Fruit fly (Drosophila melanogaster): ENCODE measurements around the gene CG31816.
A peak's percentile ranks its signal among the peaks of the same experiment; 100 is the strongest.

Gene CG31816

dm6 chr2L:16499559-16499958 lies 42.8 kb upstream of the CG31816 start:
- no peak for TF ChIP-seq EcR (GFP tag; optimal IDR thresholded peaks at IDR 0.05)

- TF ChIP-seq CG12605 (GFP tag; IDR thresholded peaks at IDR 0.05) (peak; percentile 92), Ets98B (GFP tag; IDR thresholded peaks at IDR 0.05) (peak; percentile 91), gl (tag; optimal IDR thresholded peaks at IDR 0.05) (peak; percentile 66), CG9948 (tag; optimal IDR thresholded peaks at IDR 0.05) (peak; percentile 81), CG8159 (tag; optimal IDR thresholded peaks at IDR 0.05) (peak; percentile 75), D1 (tag; optimal IDR thresholded peaks at IDR 0.05) (peak; percentile 44), Pif1B (GFP tag; optimal IDR thresholded peaks at IDR 0.05) (peak; percentile 79), CG4496 (GFP tag; IDR thresholded peaks at IDR 0.05) (peak; percentile 92), EcR (GFP tag; optimal IDR thresholded peaks at IDR 0.05) (peak; percentile 20), CG13204 (GFP tag; optimal IDR thresholded peaks at IDR 0.05) (peak; percentile 73), CG8301 (tag; optimal IDR thresholded peaks at IDR 0.05) (peak; percentile 77), CG17806 (tag; optimal IDR thresholded peaks at IDR 0.05) (peak; percentile 66), CG32121 (GFP tag; IDR thresholded peaks at IDR 0.05) (peak; percentile 92), Pif1A (GFP tag; optimal IDR thresholded peaks at IDR 0.05) (peak; percentile 86), CG14655 (GFP tag; optimal IDR thresholded peaks at IDR 0.05) (peak; percentile 78), Snoo (tag; optimal IDR thresholded peaks at IDR 0.05) (peak; percentile 74), CG34367 (tag; optimal IDR thresholded peaks at IDR 0.05) (peak; percentile 79), CG10348 (GFP tag; IDR thresholded peaks at IDR 0.05) (peak; percentile 78), fd96Ca (GFP tag; IDR thresholded peaks at IDR 0.05) (peak; percentile 87), rn (GFP tag; IDR thresholded peaks at IDR 0.05) (peak; percentile 74; the same call in 1 of the 2 replicates), CG15710 (tag; optimal IDR thresholded peaks at IDR 0.05) (peak; percentile 89)
These were observed 41.9 kb upstream of the CG31816 start for dm6 chr2L:16500469-16500868.

dm6 chr2L:16501366-16501765 lies 41.0 kb upstream of the CG31816 start:
- TF ChIP-seq CG10348 (GFP tag; IDR thresholded peaks at IDR 0.05) (no peak), CG32121 (GFP tag; IDR thresholded peaks at IDR 0.05) (peak; percentile 54), CG34367 (tag; optimal IDR thresholded peaks at IDR 0.05) (no peak), CG15710 (tag; optimal IDR thresholded peaks at IDR 0.05) (no peak), CG14655 (GFP tag; optimal IDR thresholded peaks at IDR 0.05) (peak; percentile 28), CG12605 (GFP tag; IDR thresholded peaks at IDR 0.05) (0 out of 2 replicates have a peak, but pooled peaks have one; percentile 40), CG8159 (tag; optimal IDR thresholded peaks at IDR 0.05) (no peak), CG4496 (GFP tag; IDR thresholded peaks at IDR 0.05) (peak; percentile 51; the same call in 2 of the 3 replicates), EcR (GFP tag; optimal IDR thresholded peaks at IDR 0.05) (no peak), Pif1A (GFP tag; optimal IDR thresholded peaks at IDR 0.05) (peak; percentile 40), Ets98B (GFP tag; IDR thresholded peaks at IDR 0.05) (0 out of 2 replicates have a peak, but pooled peaks have one; percentile 18), CG9948 (tag; optimal IDR thresholded peaks at IDR 0.05) (no peak), CG8301 (tag; optimal IDR thresholded peaks at IDR 0.05) (peak; percentile 11), gl (tag; optimal IDR thresholded peaks at IDR 0.05) (no peak), CG17806 (tag; optimal IDR thresholded peaks at IDR 0.05) (no peak), fd96Ca (GFP tag; IDR thresholded peaks at IDR 0.05) (peak; percentile 68; the same call in 2 of the 3 replicates)

- TF ChIP-seq CG8301 (tag; optimal IDR thresholded peaks at IDR 0.05) (peak; percentile 49), CG10348 (GFP tag; IDR thresholded peaks at IDR 0.05) (no peak), Pif1B (GFP tag; optimal IDR thresholded peaks at IDR 0.05) (peak; percentile 43), gl (tag; optimal IDR thresholded peaks at IDR 0.05) (no peak), Ets98B (GFP tag; IDR thresholded peaks at IDR 0.05) (no peak), CG14655 (GFP tag; optimal IDR thresholded peaks at IDR 0.05) (peak; percentile 76), CG8159 (tag; optimal IDR thresholded peaks at IDR 0.05) (peak; percentile 76), CG15710 (tag; optimal IDR thresholded peaks at IDR 0.05) (peak; percentile 75), CG34367 (tag; optimal IDR thresholded peaks at IDR 0.05) (peak; percentile 55), Pif1A (GFP tag; optimal IDR thresholded peaks at IDR 0.05) (peak; percentile 58), Snoo (tag; optimal IDR thresholded peaks at IDR 0.05) (peak; percentile 55), D1 (tag; optimal IDR thresholded peaks at IDR 0.05) (no peak), CG32121 (GFP tag; IDR thresholded peaks at IDR 0.05) (no peak; the same call in 1 of the 2 replicates), CG13204 (GFP tag; optimal IDR thresholded peaks at IDR 0.05) (peak; percentile 24), fd96Ca (GFP tag; IDR thresholded peaks at IDR 0.05) (no peak; the same call in 2 of the 3 replicates), CG9948 (tag; optimal IDR thresholded peaks at IDR 0.05) (peak; percentile 63), CG17806 (tag; optimal IDR thresholded peaks at IDR 0.05) (peak; percentile 57), rn (GFP tag; IDR thresholded peaks at IDR 0.05) (no peak), CG4496 (GFP tag; IDR thresholded peaks at IDR 0.05) (0 out of 3 replicates have a peak, but pooled peaks have one; percentile 29), CG12605 (GFP tag; IDR thresholded peaks at IDR 0.05) (no peak), EcR (GFP tag; optimal IDR thresholded peaks at IDR 0.05) (peak; percentile 94)
These were observed 39.3 kb upstream of the CG31816 start for dm6 chr2L:16502898-16503551.

- TF ChIP-seq CG15710 (tag; optimal IDR thresholded peaks at IDR 0.05) (no peak), gl (tag; optimal IDR thresholded peaks at IDR 0.05) (no peak), CG32121 (GFP tag; IDR thresholded peaks at IDR 0.05) (no peak), EcR (GFP tag; optimal IDR thresholded peaks at IDR 0.05) (no peak), CG9948 (tag; optimal IDR thresholded peaks at IDR 0.05) (no peak), CG13204 (GFP tag; optimal IDR thresholded peaks at IDR 0.05) (no peak)
These were observed 35.1 kb upstream of the CG31816 start for dm6 chr2L:16507197-16507596.
